Worm (Caenorhabditis elegans): ENCODE results near the gene pqn-96.

The pqn-96 gene

DNA sequence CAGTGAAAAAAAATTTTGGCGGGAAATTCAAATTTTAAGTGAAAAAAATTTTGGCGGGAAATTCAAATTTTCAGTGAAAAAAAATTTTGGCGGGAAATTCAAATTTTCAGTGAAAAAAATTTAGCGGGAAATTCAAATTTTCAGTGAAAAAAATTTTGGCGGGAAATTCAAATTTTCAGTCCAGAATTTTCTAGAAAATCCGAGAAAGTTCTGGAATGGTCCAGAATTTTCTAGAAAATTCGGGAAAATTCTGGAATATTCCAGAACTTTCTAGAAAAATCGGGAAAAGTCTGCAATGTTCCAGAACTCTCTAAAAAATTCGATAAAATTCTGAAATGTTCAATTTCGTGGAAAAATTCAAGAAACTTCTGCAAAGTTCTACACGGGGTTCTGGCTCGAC lies 3.2 kb upstream of the pqn-96 start:
- TF ChIP-seq hsf-1 (GFP tag; IDR thresholded peaks at IDR 0.05) = peak; percentile 90

DNA sequence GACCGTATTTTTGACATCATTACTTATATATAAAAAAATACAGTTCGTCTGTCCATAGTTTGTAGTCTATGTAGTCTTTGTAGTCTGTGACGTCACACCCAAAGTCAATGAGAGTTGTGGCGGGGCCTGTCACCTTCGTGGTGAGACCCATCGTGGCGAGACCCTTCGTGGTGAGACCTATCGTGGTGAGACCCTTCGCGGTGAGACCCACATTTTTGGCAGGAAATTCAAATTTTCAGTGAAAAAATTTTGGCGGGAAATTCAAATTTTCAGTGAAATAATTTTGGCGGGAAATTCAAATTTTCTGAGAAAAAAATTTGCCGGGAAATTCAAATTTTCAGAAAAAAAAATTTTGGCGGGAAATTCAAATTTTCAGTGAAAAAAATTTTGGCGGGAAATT lies 2.1 kb upstream of the pqn-96 start:
- TF ChIP-seq mcd-1 (GFP tag; IDR thresholded peaks at IDR 0.05) (peak; percentile 44; the same call in 1 of the 2 replicates), F33H1.4 (GFP tag; IDR thresholded peaks at IDR 0.05) (peak; percentile 79), lin-54 (GFP tag; optimal IDR thresholded peaks at IDR 0.05) (peak; percentile 15), ceh-91 (GFP tag; IDR thresholded peaks at IDR 0.05) (0 out of 2 replicates have a peak, but pooled peaks have one; percentile 28), D2030.7 (GFP tag; IDR thresholded peaks at IDR 0.05) (peak; percentile 32; the same call in 1 of the 2 replicates)

DNA sequence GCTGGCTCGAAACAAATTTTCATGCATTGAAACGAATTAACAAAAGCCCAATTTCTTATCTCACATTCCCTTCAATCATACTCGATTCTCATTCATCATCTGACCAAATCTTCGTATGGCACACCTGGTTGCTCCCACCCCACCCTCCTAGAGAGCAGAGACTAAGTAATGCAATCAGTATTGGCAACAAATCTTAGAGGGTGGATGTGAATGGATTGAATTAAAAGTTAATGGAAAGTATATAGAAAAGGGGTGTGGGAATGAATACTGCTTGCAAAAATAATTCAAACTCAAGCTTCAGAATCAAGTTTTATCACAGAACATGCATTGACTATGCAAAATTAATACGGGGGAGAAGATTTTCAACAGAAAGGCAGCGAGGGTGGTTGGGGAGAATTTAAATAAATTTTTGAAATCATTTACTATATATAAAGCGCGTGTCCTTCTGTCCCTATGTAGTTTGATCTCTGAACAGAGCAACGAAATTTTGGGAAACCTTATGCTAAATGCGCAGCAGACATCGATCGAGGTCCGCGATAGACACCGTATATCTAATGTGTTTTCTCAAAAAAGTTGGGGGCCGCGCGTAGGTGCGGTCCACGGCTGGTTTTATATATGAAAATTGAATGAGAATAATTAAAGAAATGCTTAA lies 1.3 kb downstream of the pqn-96 start:
- TF ChIP-seq B0336.3 (GFP tag; IDR thresholded peaks at IDR 0.05) = 0 out of 2 replicates have a peak, but pooled peaks have one; percentile 11
- peak; percentile 33 for TF ChIP-seq snpc-4 (GFP tag; optimal IDR thresholded peaks at IDR 0.05)
- TF ChIP-seq snpc-4 (tag; optimal IDR thresholded peaks at IDR 0.05) = peak in 2 of 4 experiments; percentile 61 to 81
- peak; percentile 30 for TF ChIP-seq snpc-1.1 (tag; optimal IDR thresholded peaks at IDR 0.05; ENCODE audit: insufficient read depth)
- no peak for TF ChIP-seq ceh-58 (GFP tag; IDR thresholded peaks at IDR 0.05)
- no peak for TF ChIP-seq ceh-27 (GFP tag; optimal IDR thresholded peaks at IDR 0.05)
- TF ChIP-seq tbx-9 (tag; optimal IDR thresholded peaks at IDR 0.05; ENCODE audit: borderline replicate concordance) = no peak
- TF ChIP-seq hmg-1.2 (GFP tag; IDR thresholded peaks at IDR 0.05) = 0 out of 2 replicates have a peak, but pooled peaks have one; percentile 22

DNA sequence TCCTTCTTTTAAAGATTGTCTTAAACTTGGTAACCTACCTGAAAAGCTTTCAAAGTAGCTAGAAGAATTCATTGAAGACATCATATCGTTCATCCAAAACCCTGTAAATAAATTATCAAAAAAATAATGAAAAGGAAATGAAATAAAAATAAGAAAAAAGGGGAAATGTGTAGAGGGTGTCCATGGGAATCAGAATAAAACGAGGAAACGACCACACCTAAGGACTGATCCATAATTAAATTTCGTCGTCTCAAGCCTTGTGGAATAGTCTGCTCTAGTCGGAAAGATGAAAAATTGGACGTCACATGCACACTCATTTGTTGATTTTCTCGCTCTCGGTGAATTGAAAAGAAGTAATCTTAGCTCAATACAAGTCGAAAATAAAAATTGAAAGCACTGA lies 4.1 kb downstream of the pqn-96 start, which contains the start of gene ZK1236.9:
TSS of gene ZK1236.9 (minus strand) at position 101 of the 400 bp plus-strand sequence.
- TF ChIP-seq him-1 (tag; optimal IDR thresholded peaks at IDR 0.05) = no peak
- no peak for TF ChIP-seq somi-1 (GFP tag; optimal IDR thresholded peaks at IDR 0.05)
- no peak for TF ChIP-seq Y56A3A.18 (GFP tag; IDR thresholded peaks at IDR 0.05)
- TF ChIP-seq lsl-1 (GFP tag; optimal IDR thresholded peaks at IDR 0.05) = no peak
- TF ChIP-seq ztf-6 (GFP tag; IDR thresholded peaks at IDR 0.05) = no peak
- TF ChIP-seq egl-44 (GFP tag; IDR thresholded peaks at IDR 0.05) = no peak
- TF ChIP-seq efl-1 (GFP tag; optimal IDR thresholded peaks at IDR 0.05) = no peak
- TF ChIP-seq lin-54 (GFP tag; optimal IDR thresholded peaks at IDR 0.05) = no peak
- no peak for TF ChIP-seq ztf-28 (GFP tag; IDR thresholded peaks at IDR 0.05)
- no peak for TF ChIP-seq madf-8 (GFP tag; conservative IDR thresholded peaks at IDR 0.05)
- no peak for TF ChIP-seq lin-35 (GFP tag; optimal IDR thresholded peaks at IDR 0.05)
- no peak for TF ChIP-seq F55B11.4 (tag; optimal IDR thresholded peaks at IDR 0.05; ENCODE audit: borderline replicate concordance, insufficient read depth)
- TF ChIP-seq snpc-1.3 (tag; optimal IDR thresholded peaks at IDR 0.05; ENCODE audit: insufficient read depth) = no peak
- TF ChIP-seq ceh-27 (GFP tag; optimal IDR thresholded peaks at IDR 0.05) = no peak
- no peak for TF ChIP-seq Y67H2A.10 (GFP tag; conservative IDR thresholded peaks at IDR 0.05)

DNA sequence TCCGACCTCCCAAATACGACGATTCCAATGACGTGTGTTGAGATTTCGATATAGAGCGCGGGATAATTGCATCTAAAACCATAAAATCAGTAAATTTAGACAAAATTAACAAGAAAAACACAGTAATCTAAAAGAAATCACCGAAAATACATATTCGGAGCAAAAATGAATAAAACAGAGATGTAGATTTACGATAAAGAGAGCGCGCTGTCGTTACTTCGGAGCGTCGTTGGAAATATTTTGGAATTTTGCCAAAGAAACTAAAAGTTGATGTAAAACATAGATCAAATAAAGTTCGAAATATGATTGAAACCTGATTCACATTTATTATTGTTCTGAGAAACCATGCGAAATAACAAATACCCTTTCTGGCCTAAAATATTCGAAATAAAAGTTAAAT lies 7.1 kb downstream of the pqn-96 start, which contains the start of gene ZK1236.5:
TSS of gene ZK1236.5 (minus strand) at position 72 of the 400 bp plus-strand sequence.
- peak; percentile 46 for TF ChIP-seq him-1 (tag; optimal IDR thresholded peaks at IDR 0.05)
- TF ChIP-seq attf-3 (GFP tag; conservative IDR thresholded peaks at IDR 0.05) = peak; percentile 93
- TF ChIP-seq Y53G8AR.9 (GFP tag; conservative IDR thresholded peaks at IDR 0.05) = no peak
- TF ChIP-seq repo-1 (tag; optimal IDR thresholded peaks at IDR 0.05) = no peak
- peak in 1 of 3 experiments; percentile 4 for TF ChIP-seq lin-35 (GFP tag; optimal IDR thresholded peaks at IDR 0.05)
